Fruit fly (Drosophila melanogaster) whole organism, pupa: ENCODE data around the gene CG7408.
A peak's percentile ranks its signal among the peaks of the same experiment; 100 is the strongest.

Experiments
- CG10348 ChIP-seq: fragments of 200-800 bp; sonication (Bioruptor generic); IDR thresholded peaks from 2 replicates; pipeline ENCODE4 v1.3.6; 2022; ENCODE audit warnings: missing biosample characterization, missing genetic modification characterization
- CG12605 ChIP-seq: fragments of 200-800 bp; sonication (Bioruptor generic); IDR thresholded peaks from 2 replicates; pipeline ENCODE4 v1.3.6; 2022; ENCODE audit warnings: missing biosample characterization, missing genetic modification characterization
- CG13204 ChIP-seq: fragments of 200-800 bp; sonication (Bioruptor generic); optimal IDR thresholded peaks from 2 replicates; lab custom pipeline; 2018; ENCODE audit warnings: missing biosample characterization, mild to moderate bottlenecking, missing genetic modification characterization, moderate library complexity
- CG14655 ChIP-seq: fragments of 200-800 bp; sonication (Bioruptor generic); optimal IDR thresholded peaks from 3 replicates; lab custom pipeline; 2017; ENCODE audit warnings: mild to moderate bottlenecking, missing biosample characterization, missing genetic modification reagents, missing genetic modification characterization
- CG15710 ChIP-seq: fragments of 200-800 bp; sonication (Bioruptor generic); optimal IDR thresholded peaks from 2 replicates; lab custom pipeline; 2018; ENCODE audit warnings: missing biosample characterization, mild to moderate bottlenecking, missing genetic modification characterization, moderate library complexity
- CG17806 ChIP-seq: fragments of 200-800 bp; sonication (Bioruptor generic); optimal IDR thresholded peaks from 2 replicates; lab custom pipeline; 2018; ENCODE audit warnings: missing biosample characterization, mild to moderate bottlenecking, missing genetic modification characterization, moderate library complexity
- CG32121 ChIP-seq: fragments of 200-800 bp; sonication (Bioruptor generic); IDR thresholded peaks from 2 replicates; pipeline ENCODE4 v1.3.6; 2022; ENCODE audit warnings: missing biosample characterization, missing genetic modification characterization
- CG34367 ChIP-seq: fragments of 200-800 bp; sonication (Bioruptor generic); optimal IDR thresholded peaks from 2 replicates; lab custom pipeline; 2018; ENCODE audit warnings: missing biosample characterization, mild to moderate bottlenecking, missing genetic modification characterization
- CG4496 ChIP-seq: fragments of 200-800 bp; sonication (Bioruptor generic); IDR thresholded peaks from 3 replicates; pipeline ENCODE4 v1.3.6; 2022; ENCODE audit warnings: missing biosample characterization, missing genetic modification characterization
- CG8159 ChIP-seq: fragments of 200-800 bp; sonication (Bioruptor generic); optimal IDR thresholded peaks from 3 replicates; lab custom pipeline; 2018; ENCODE audit warnings: missing biosample characterization, mild to moderate bottlenecking, missing genetic modification characterization, moderate library complexity
- CG8301 ChIP-seq: fragments of 200-800 bp; sonication (Bioruptor generic); optimal IDR thresholded peaks from 2 replicates; lab custom pipeline; 2018; ENCODE audit warnings: missing biosample characterization, mild to moderate bottlenecking, missing genetic modification characterization
- CG9948 ChIP-seq: fragments of 200-800 bp; sonication (Bioruptor generic); optimal IDR thresholded peaks from 2 replicates; lab custom pipeline; 2018; ENCODE audit warnings: missing biosample characterization, mild to moderate bottlenecking, missing genetic modification characterization, moderate library complexity
- D1 ChIP-seq: fragments of 200-800 bp; sonication (Bioruptor generic); optimal IDR thresholded peaks from 2 replicates; lab custom pipeline; 2018; ENCODE audit warnings: missing biosample characterization, mild to moderate bottlenecking, missing genetic modification characterization, moderate library complexity
- EcR ChIP-seq: fragments of 200-800 bp; sonication (Bioruptor generic); optimal IDR thresholded peaks from 3 replicates; lab custom pipeline; 2019; ENCODE audit warnings: missing biosample characterization, missing genetic modification characterization, mild to moderate bottlenecking, moderate library complexity, missing genetic modification reagents
- Ets98B ChIP-seq: fragments of 200-800 bp; sonication (Bioruptor generic); IDR thresholded peaks from 2 replicates; pipeline ENCODE4 v1.3.6; 2022; ENCODE audit warnings: missing biosample characterization, missing genetic modification characterization
- Pif1A ChIP-seq: fragments of 200-800 bp; sonication (Bioruptor generic); optimal IDR thresholded peaks from 3 replicates; lab custom pipeline; 2016; ENCODE audit warnings: missing biosample characterization, missing genetic modification characterization
- Pif1B ChIP-seq: fragments of 200-800 bp; sonication (Bioruptor generic); optimal IDR thresholded peaks from 3 replicates; lab custom pipeline; 2016; ENCODE audit warnings: missing biosample characterization, missing genetic modification characterization
- Snoo ChIP-seq: fragments of 200-800 bp; sonication (Bioruptor generic); optimal IDR thresholded peaks from 3 replicates; lab custom pipeline; 2017; ENCODE audit warnings: missing biosample characterization, mild to moderate bottlenecking, missing genetic modification characterization, inconsistent platforms
- fd96Ca ChIP-seq: fragments of 200-800 bp; sonication (Bioruptor generic); IDR thresholded peaks from 3 replicates; pipeline ENCODE4 v1.3.6; 2022; ENCODE audit warnings: missing biosample characterization, missing genetic modification characterization
- gl ChIP-seq: fragments of 200-800 bp; sonication (Bioruptor generic); optimal IDR thresholded peaks from 2 replicates; lab custom pipeline; 2018; ENCODE audit warnings: missing biosample characterization, mild to moderate bottlenecking, missing genetic modification characterization
- rn ChIP-seq: fragments of 200-800 bp; sonication (Bioruptor generic); IDR thresholded peaks from 2 replicates; pipeline ENCODE4 v1.3.6; 2022; ENCODE audit warnings: missing biosample characterization, missing genetic modification characterization

Gene CG7408

dm6 chr3L:17893660-17894059, 14.8 kb downstream of the CG7408 start:
- TF ChIP-seq CG34367 (tag; lab: Kevin White, UChicago), result no peak
- no peak for TF ChIP-seq D1
- TF ChIP-seq Snoo, result no peak
- TF ChIP-seq CG13204, result no peak

DNA sequence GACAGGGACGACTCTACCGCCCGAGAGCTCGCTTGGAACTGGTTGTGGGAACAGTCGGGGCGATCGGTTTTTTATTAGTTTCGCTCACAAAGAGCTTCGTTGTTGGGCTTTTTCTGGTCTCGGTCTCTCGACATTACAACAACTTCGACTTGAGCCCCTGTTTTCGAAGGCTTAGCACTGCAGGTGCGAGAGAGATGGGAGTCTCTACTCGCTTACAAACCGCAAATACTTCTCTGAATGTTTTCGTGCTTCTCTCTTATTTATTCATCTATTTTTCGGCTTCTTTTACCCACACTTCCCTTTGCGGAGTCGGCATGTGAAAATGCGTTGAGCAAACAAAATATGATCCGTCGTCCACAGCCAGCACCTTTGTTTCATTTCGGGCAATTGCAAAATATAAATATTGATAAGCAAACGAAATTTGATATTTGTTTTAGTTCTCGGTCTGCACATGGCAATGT, 16.9 kb downstream of the CG7408 start, which contains the start of gene Tsp74F:
Tsp74F (minus strand) TSS at position 48 of the 461 bp plus-strand sequence.
- TF ChIP-seq EcR (GFP tag; lab: Kevin White, UChicago) (peak; percentile 15), CG4496 (GFP tag; lab: Robert Waterston, UW) (0 out of 3 replicates have a peak, but pooled peaks have one; percentile 35), CG13204 (no peak)

dm6 chr3L:17898606-17899005, 19.7 kb downstream of the CG7408 start:
- TF ChIP-seq CG4496 (GFP tag; lab: Robert Waterston, UW) (0 out of 3 replicates have a peak, but pooled peaks have one; percentile 30), Pif1A (no peak), gl (tag; lab: Kevin White, UChicago) (no peak), Snoo (no peak), CG15710 (no peak), Ets98B (GFP tag; lab: Robert Waterston, UW) (no peak), D1 (peak; percentile 4), CG8301 (tag; lab: Kevin White, UChicago) (no peak)

dm6 chr3L:17902186-17902585, 23.3 kb downstream of the CG7408 start:
- TF ChIP-seq CG13204, result no peak
- TF ChIP-seq, all 21 proteins: peak for 0

dm6 chr3L:17902621-17903020, 23.7 kb downstream of the CG7408 start:
- no peak for TF ChIP-seq EcR (GFP tag; lab: Kevin White, UChicago)
- TF ChIP-seq CG15710, result no peak
- TF ChIP-seq gl (tag; lab: Kevin White, UChicago), result no peak
- TF ChIP-seq CG10348 (GFP tag; lab: Robert Waterston, UW), result no peak
- TF ChIP-seq Snoo, result no peak
- no peak for TF ChIP-seq CG9948 (tag; lab: Kevin White, UChicago)
- no peak for TF ChIP-seq CG14655 (GFP tag; lab: Kevin White, UChicago)
- no peak for TF ChIP-seq CG34367 (tag; lab: Kevin White, UChicago)
- no peak for TF ChIP-seq Pif1B (GFP tag; lab: Kevin White, UChicago)
- no peak for TF ChIP-seq CG32121
- no peak for TF ChIP-seq CG4496 (GFP tag; lab: Robert Waterston, UW)
- no peak for TF ChIP-seq Ets98B (GFP tag; lab: Robert Waterston, UW)
- no peak for TF ChIP-seq CG8159 (tag; lab: Kevin White, UChicago)
- TF ChIP-seq fd96Ca (GFP tag; lab: Robert Waterston, UW), result no peak
- no peak for TF ChIP-seq CG8301 (tag; lab: Kevin White, UChicago)
- TF ChIP-seq Pif1A, result no peak
- TF ChIP-seq CG17806, result no peak

DNA sequence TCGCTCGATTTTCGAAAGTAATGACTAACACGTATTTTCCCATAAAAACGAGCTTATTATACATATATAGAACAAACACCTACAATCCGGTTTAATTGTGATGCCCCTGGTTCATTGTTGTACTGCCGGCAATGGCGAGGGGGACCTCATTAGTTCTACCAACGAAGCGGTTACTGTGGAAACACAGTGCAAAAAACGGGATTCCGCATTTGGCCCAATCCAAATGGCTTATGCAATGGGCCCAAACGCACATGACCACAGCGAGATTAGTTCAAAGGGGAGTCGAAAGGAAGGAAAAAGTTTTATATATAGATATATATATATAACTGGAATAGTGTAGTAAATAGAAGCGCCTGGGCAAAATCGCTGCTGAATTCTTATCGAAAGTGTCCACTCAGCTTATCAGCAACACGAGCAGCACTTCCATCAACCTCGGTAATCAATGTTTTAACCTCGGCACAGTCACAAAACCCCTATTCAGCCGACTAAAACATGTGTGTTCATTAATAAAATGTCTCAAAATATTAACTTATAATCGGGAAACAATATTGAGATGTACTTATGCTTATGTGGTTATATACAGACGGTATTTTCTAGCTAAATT, 25.0 kb downstream of the CG7408 start:
- no peak for TF ChIP-seq Snoo

- TF ChIP-seq CG13204 (no peak), CG12605 (GFP tag; lab: Robert Waterston, UW) (no peak), CG10348 (GFP tag; lab: Robert Waterston, UW) (no peak), fd96Ca (GFP tag; lab: Robert Waterston, UW) (no peak), Snoo (no peak), CG4496 (GFP tag; lab: Robert Waterston, UW) (no peak), Pif1B (GFP tag; lab: Kevin White, UChicago) (no peak)
These were observed 25.7 kb downstream of the CG7408 start for dm6 chr3L:17904593-17904992.

- peak; percentile 28 for TF ChIP-seq gl (tag; lab: Kevin White, UChicago)
- no peak for TF ChIP-seq Snoo
- TF ChIP-seq CG8159 (tag; lab: Kevin White, UChicago), result no peak
- no peak for TF ChIP-seq CG13204
- no peak for TF ChIP-seq CG9948 (tag; lab: Kevin White, UChicago)
- TF ChIP-seq CG14655 (GFP tag; lab: Kevin White, UChicago), result no peak
- no peak for TF ChIP-seq EcR (GFP tag; lab: Kevin White, UChicago)
- TF ChIP-seq CG12605 (GFP tag; lab: Robert Waterston, UW), result 0 out of 2 replicates have a peak, but pooled peaks have one; percentile 11
- no peak for TF ChIP-seq CG17806
- no peak for TF ChIP-seq fd96Ca (GFP tag; lab: Robert Waterston, UW)
- TF ChIP-seq Pif1B (GFP tag; lab: Kevin White, UChicago), result no peak
- peak; percentile 8 for TF ChIP-seq CG8301 (tag; lab: Kevin White, UChicago)
- TF ChIP-seq CG4496 (GFP tag; lab: Robert Waterston, UW), result no peak
- no peak for TF ChIP-seq CG15710
- TF ChIP-seq CG32121, result peak; percentile 50
- no peak for TF ChIP-seq CG34367 (tag; lab: Kevin White, UChicago)
- no peak; the same call in 1 of the 2 replicates for TF ChIP-seq Ets98B (GFP tag; lab: Robert Waterston, UW)
- TF ChIP-seq rn (GFP tag; lab: Robert Waterston, UW), result no peak
- TF ChIP-seq CG10348 (GFP tag; lab: Robert Waterston, UW), result no peak
- TF ChIP-seq D1, result no peak
- no peak for TF ChIP-seq Pif1A
These were observed 26.9 kb downstream of the CG7408 start for dm6 chr3L:17905761-17906160.
